Fruit fly (Drosophila melanogaster): ENCODE measurements around the gene CG13005.

DNA sequence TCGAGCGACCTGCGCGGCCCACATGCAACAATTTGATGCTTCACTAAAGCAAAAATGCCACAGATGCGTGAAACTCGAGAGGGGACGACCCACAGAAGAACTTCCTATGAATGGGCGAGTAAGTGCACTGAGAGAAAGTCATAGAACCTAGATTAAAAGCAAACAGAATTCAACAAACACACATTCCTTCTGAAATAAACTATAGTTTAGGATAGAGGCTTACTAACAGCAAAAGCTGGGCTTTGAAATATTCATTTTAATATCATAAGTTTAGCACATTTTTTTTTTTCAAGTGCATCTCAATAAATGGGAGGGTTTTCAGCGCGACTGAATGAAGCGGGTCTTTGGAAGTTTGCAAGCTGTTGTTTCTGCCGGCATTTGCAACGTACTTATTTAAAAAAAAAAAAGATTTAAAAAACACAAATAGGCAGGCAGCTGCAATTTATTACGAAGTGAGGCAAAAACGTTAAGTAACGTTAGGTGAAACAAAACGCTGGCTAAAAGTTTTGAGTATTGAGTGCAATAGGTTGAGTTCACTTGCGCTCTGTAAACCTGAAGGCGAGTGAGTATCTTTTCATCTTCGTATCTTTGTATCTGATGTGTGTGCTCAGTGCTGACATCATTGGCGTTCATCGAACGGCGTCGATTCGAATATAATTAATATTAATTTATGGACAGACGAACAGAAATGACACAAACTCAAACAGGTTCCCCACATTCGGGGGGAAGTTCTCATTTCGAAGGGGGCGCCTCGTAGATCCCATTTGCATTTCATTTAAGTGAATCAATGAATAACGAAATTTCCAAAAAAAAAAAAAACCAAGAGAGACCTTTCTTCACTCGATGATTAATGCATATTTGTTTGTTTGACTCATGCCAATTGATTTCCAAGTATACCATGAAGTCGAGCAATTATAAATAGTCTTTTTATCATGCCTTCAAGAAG, 30.3 kb upstream of the CG13005 start:
- TF ChIP-seq CTCF (optimal IDR thresholded peaks at IDR 0.05): no peak
- TF ChIP-seq CG8478 (optimal IDR thresholded peaks at IDR 0.05): no peak
